Worm (Caenorhabditis elegans) whole organism, L4/young adult: ENCODE data around the gene ZK1128.3.

Source experiments
- dao-5 ChIP-seq: sonication (generic microtip); optimal IDR thresholded peaks from 2 replicates; lab custom pipeline; 2016; ENCODE audit warnings: missing genotype, missing genetic modification characterization, moderate library complexity, missing compliant biosample characterization
- him-1 ChIP-seq: sonication (generic microtip); optimal IDR thresholded peaks from 2 replicates; lab custom pipeline; 2016; ENCODE audit warnings: missing genotype, missing genetic modification reagents, missing genetic modification characterization, missing compliant biosample characterization

DNA sequence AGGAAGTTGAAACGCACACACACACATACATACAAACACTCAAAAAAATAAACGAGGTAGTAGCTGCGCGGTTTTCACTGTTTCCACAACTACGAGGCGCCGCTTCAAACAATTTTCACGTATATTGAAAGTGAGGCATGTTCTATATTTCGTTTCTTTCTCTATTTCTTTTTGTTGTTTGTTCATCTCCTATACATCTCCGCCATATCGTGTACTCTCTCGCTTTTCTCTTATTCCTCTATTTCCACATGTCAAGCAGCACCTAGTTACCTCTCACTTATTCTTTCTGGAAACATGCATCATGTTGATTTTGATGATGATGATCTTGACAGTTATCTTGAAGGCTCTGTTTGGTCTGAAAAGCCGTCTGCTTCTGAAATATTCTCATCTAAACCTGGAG lies 18.1 kb upstream of the ZK1128.3 start, which contains the start of gene ZK1128.7:
- TF ChIP-seq dao-5 (tag; lab: Kevin White, UChicago) = no peak
- no peak for TF ChIP-seq him-1 (tag; lab: Kevin White, UChicago)
